Fruit fly (Drosophila melanogaster): ENCODE measurements around the gene CG2993.

- TF ChIP-seq CG8478 (optimal IDR thresholded peaks at IDR 0.05) = no peak
- no peak for TF ChIP-seq CTCF (optimal IDR thresholded peaks at IDR 0.05)
Measured at dm6 chr3R:7759486-7759885, 50.3 kb downstream of the CG2993 start, which contains the start of gene Sp7.
